Worm (Caenorhabditis elegans): ENCODE results near the gene F47F2.3.
A peak's percentile ranks its signal among the peaks of the same experiment; 100 is the strongest.

F47F2.3 gene

ce11 chrX:3915748-3916147 lies 20.3 kb upstream of the F47F2.3 start, which contains the start of gene idpp-9:
Gene idpp-9, minus strand, starts transcription at chrX:3915848.
- TF ChIP-seq tbx-11 (GFP tag; IDR thresholded peaks at IDR 0.05), result no peak
- no peak for TF ChIP-seq ceh-36 (tag; optimal IDR thresholded peaks at IDR 0.05)
- TF ChIP-seq tra-4 (tag; optimal IDR thresholded peaks at IDR 0.05), result no peak

DNA sequence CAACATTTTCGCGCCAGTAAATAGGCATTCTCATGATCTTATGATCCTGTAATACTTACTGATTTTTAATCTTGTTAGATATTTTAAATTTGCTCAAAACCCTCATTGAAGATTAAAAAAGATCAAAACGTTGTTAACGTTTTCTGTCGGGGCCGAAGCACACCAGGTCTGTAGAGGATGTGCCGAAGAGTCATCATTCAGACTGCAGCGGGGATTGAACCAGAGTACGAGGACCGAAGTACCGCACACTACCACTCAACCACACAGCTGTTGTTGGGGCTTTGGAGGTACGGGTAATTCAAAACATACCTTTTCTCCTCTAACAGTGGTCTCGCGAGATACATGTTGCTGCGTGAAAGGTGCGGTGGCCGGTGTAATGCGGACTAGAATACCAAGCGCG lies 18.8 kb upstream of the F47F2.3 start:
- peak; percentile 64 for TF ChIP-seq tbx-11 (GFP tag; IDR thresholded peaks at IDR 0.05)
- peak; percentile 70 for TF ChIP-seq flt-1 (GFP tag; IDR thresholded peaks at IDR 0.05)
- TF ChIP-seq ama-1 (optimal IDR thresholded peaks at IDR 0.05), result no peak
- peak; percentile 49 for TF ChIP-seq ceh-13 (GFP tag; optimal IDR thresholded peaks at IDR 0.05)
- TF ChIP-seq tbx-37 (GFP tag; conservative IDR thresholded peaks at IDR 0.05), result peak; percentile 50; the same call in 1 of the 2 replicates
- peak; percentile 82 for TF ChIP-seq scrt-1 (GFP tag; IDR thresholded peaks at IDR 0.05)
- TF ChIP-seq ets-7 (tag; optimal IDR thresholded peaks at IDR 0.05), result no peak
- peak; percentile 35 for TF ChIP-seq hnd-1 (tag; optimal IDR thresholded peaks at IDR 0.05)
- TF ChIP-seq ceh-36 (tag; optimal IDR thresholded peaks at IDR 0.05), result peak; percentile 85
- TF ChIP-seq sea-1 (GFP tag; conservative IDR thresholded peaks at IDR 0.05), result peak; percentile 77; the same call in 1 of the 2 replicates
- TF ChIP-seq aly-1 (tag; optimal IDR thresholded peaks at IDR 0.05), result peak; percentile 55
- peak; percentile 76 for TF ChIP-seq hmg-4 (GFP tag; optimal IDR thresholded peaks at IDR 0.05)
- TF ChIP-seq B0310.2 (tag; optimal IDR thresholded peaks at IDR 0.05), result peak; percentile 75
- TF ChIP-seq pes-1 (GFP tag; IDR thresholded peaks at IDR 0.05), result peak; percentile 83
- TF ChIP-seq F13C5.2 (tag; optimal IDR thresholded peaks at IDR 0.05), result peak; percentile 42
- TF ChIP-seq hmbx-1 (tag; optimal IDR thresholded peaks at IDR 0.05), result peak; percentile 33
- peak; percentile 49 for TF ChIP-seq tra-4 (tag; optimal IDR thresholded peaks at IDR 0.05)

DNA sequence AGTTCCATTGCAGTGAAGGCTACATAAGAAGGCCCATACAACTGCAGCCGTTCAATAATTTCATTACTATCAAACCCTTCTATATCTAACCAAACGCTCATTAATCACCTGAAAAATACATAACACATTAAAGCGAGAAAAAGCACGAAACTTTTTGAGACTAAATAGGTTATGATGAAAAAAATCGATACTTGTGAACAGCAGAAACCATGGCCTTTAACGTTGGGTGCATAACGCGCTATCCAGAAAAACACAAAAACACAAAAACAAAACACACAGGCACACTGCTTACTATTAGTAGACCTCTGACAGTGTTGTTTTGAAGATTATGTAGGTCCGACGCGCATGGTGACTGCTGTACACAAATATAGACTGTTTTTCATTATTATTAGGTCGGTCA lies 15.8 kb upstream of the F47F2.3 start, which contains the start of gene T22B2.5:
T22B2.5 (minus strand) TSS at position 101 of the 400 bp plus-strand sequence.
- no peak for TF ChIP-seq ceh-13 (GFP tag; optimal IDR thresholded peaks at IDR 0.05)
- TF ChIP-seq tbx-37 (GFP tag; conservative IDR thresholded peaks at IDR 0.05), result no peak
- no peak for TF ChIP-seq hnd-1 (tag; optimal IDR thresholded peaks at IDR 0.05)
- TF ChIP-seq flt-1 (GFP tag; IDR thresholded peaks at IDR 0.05), result no peak
- no peak for TF ChIP-seq tra-4 (tag; optimal IDR thresholded peaks at IDR 0.05)
- no peak for TF ChIP-seq tbx-11 (GFP tag; IDR thresholded peaks at IDR 0.05)
- no peak for TF ChIP-seq F13C5.2 (tag; optimal IDR thresholded peaks at IDR 0.05)
- TF ChIP-seq pes-1 (GFP tag; IDR thresholded peaks at IDR 0.05), result no peak
- TF ChIP-seq hmbx-1 (tag; optimal IDR thresholded peaks at IDR 0.05), result no peak
- no peak for TF ChIP-seq ets-7 (tag; optimal IDR thresholded peaks at IDR 0.05)
- no peak for TF ChIP-seq hmg-4 (GFP tag; optimal IDR thresholded peaks at IDR 0.05)
- no peak for TF ChIP-seq aly-1 (tag; optimal IDR thresholded peaks at IDR 0.05)
- no peak for TF ChIP-seq ama-1 (optimal IDR thresholded peaks at IDR 0.05)

DNA sequence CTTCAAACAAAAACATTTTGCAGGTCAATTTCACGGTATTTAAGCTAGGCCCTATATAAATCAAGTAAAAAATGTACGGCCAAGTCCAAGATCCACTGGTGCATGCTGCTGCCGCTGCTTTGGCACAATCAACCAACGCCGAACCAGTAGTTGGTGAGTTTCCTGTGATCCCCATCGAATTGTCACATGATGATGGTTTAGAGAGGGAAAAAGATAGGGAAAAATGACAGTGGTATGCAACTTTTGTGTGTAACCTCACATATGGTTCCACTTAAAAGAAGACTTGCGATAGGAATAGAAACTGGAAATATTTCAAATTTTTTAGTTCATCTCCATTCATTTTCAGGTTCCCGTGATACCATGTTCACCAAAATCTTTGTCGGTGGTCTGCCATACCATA lies 9.1 kb upstream of the F47F2.3 start, which contains the start of gene sup-12:
sup-12 (plus strand) TSS at position 17 of the 400 bp plus-strand sequence.
- no peak for TF ChIP-seq pes-1 (GFP tag; IDR thresholded peaks at IDR 0.05)

DNA sequence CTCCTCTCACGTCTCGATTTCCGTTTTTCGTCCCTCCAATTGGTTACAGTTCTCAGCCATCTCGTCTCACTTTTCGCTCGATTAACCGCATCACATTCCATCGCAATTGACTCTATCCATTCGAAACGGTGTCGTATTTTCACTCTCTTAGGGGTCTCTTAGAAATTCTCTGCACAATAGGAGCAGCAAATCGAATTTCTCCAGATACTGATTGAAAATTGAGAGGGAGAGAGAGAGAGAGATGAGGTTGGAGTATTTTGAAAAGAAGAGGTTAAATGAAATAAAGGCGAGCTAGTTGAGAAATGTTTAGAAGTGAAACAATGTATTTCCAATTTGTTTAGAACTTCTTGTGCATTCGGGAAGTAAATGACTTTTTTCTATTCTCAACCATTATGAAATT lies 5.9 kb upstream of the F47F2.3 start:
- TF ChIP-seq ceh-36 (tag; optimal IDR thresholded peaks at IDR 0.05) (no peak), sea-1 (GFP tag; conservative IDR thresholded peaks at IDR 0.05) (no peak), hmbx-1 (tag; optimal IDR thresholded peaks at IDR 0.05) (no peak), hnd-1 (tag; optimal IDR thresholded peaks at IDR 0.05) (no peak)

- no peak for TF ChIP-seq ceh-36 (tag; optimal IDR thresholded peaks at IDR 0.05)
- TF ChIP-seq tbx-37 (GFP tag; conservative IDR thresholded peaks at IDR 0.05), result no peak
- TF ChIP-seq ama-1 (optimal IDR thresholded peaks at IDR 0.05), result no peak
- no peak for TF ChIP-seq F13C5.2 (tag; optimal IDR thresholded peaks at IDR 0.05)
- TF ChIP-seq sea-1 (GFP tag; conservative IDR thresholded peaks at IDR 0.05), result no peak
- no peak for TF ChIP-seq ceh-13 (GFP tag; optimal IDR thresholded peaks at IDR 0.05)
- no peak for TF ChIP-seq hnd-1 (tag; optimal IDR thresholded peaks at IDR 0.05)
- no peak; the same call in 1 of the 2 replicates for TF ChIP-seq pes-1 (GFP tag; IDR thresholded peaks at IDR 0.05)
Observed at ce11 chrX:3900715-3901114, 5.2 kb upstream of the F47F2.3 start.

DNA sequence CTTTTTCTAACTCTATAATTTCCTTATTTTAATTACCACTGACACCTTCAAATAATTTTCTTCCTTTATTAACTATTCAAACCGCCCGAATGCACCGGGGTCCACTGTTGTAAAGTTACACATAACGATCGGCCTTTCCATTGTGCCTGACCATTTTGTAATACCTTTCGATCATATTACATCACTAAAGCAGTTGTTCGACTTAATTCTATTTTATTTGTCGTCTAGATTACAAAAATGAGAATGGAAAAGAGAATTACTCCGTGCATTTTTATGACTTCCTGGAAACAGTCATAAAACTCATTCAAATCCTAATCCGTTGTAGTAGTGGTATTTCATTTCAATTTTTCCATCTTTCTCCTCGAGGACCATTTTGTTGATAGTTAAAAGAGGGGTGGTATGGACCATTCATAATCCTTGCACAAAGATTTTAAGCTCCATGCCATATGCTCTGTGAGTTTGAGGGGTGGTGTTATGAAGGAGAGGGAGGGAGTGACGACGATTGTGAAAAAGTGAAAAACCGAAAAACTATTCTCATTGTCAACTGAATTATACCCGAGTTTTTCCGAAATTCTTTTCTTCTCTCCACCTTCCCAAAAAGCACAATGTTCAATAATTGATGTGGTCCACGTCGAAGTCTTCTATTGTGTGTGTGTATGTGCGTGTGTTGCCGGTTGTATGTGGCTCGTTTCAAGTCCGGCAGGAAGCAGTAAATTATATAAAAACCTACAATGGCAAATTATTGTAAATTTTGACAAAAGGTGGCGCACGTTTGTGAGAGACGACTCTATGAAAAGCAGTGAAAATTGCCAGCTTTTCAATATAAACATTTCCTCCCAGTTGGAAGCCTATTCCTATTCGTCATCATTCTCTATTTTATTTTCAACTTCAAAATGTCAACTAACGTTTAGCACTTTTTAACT lies 3.0 kb upstream of the F47F2.3 start:
- TF ChIP-seq ets-7 (tag; optimal IDR thresholded peaks at IDR 0.05), result no peak
- TF ChIP-seq hmg-4 (GFP tag; optimal IDR thresholded peaks at IDR 0.05), result no peak
- no peak for TF ChIP-seq ceh-36 (tag; optimal IDR thresholded peaks at IDR 0.05)
- no peak for TF ChIP-seq tra-4 (tag; optimal IDR thresholded peaks at IDR 0.05)
- no peak for TF ChIP-seq pes-1 (GFP tag; IDR thresholded peaks at IDR 0.05)
- TF ChIP-seq tbx-37 (GFP tag; conservative IDR thresholded peaks at IDR 0.05), result no peak
- TF ChIP-seq tbx-11 (GFP tag; IDR thresholded peaks at IDR 0.05), result no peak
- no peak for TF ChIP-seq ceh-13 (GFP tag; optimal IDR thresholded peaks at IDR 0.05)
- no peak for TF ChIP-seq B0310.2 (tag; optimal IDR thresholded peaks at IDR 0.05)

- TF ChIP-seq hmg-4 (GFP tag; optimal IDR thresholded peaks at IDR 0.05) (peak; percentile 32), tbx-11 (GFP tag; IDR thresholded peaks at IDR 0.05) (no peak)
Observed at ce11 chrX:3887595-3887994, 7.9 kb downstream of the F47F2.3 start.

All from whole organism, early embryonic.